Fruit fly (Drosophila melanogaster) whole organism, adult: ENCODE results near the gene PpD6.
A peak's percentile ranks its signal among the peaks of the same experiment; 100 is the strongest.

Source experiments
- CG12768 ChIP-seq: fragments of 200-800 bp; sonication (Bioruptor generic); optimal IDR thresholded peaks from 2 replicates; lab custom pipeline; 2017; ENCODE audit warnings: missing biosample characterization, missing genetic modification characterization, mild to moderate bottlenecking, moderate library complexity, missing genetic modification reagents
- CG14711 ChIP-seq: fragments of 200-800 bp; sonication (Bioruptor generic); optimal IDR thresholded peaks from 2 replicates; lab custom pipeline; 2018; ENCODE audit warnings: missing biosample characterization, mild to moderate bottlenecking, missing genetic modification characterization, moderate library complexity
- CG1620 ChIP-seq: fragments of 200-800 bp; sonication (Bioruptor generic); optimal IDR thresholded peaks from 2 replicates; lab custom pipeline; 2016; ENCODE audit warnings: missing biosample characterization, missing genetic modification characterization
- CG33017 ChIP-seq: fragments of 200-800 bp; sonication (Bioruptor generic); optimal IDR thresholded peaks from 2 replicates; lab custom pipeline; 2018; ENCODE audit warnings: missing biosample characterization, mild to moderate bottlenecking, missing genetic modification characterization, moderate library complexity
- CG7101 ChIP-seq: fragments of 200-800 bp; sonication (Bioruptor generic); optimal IDR thresholded peaks from 2 replicates; lab custom pipeline; 2018; ENCODE audit warnings: missing biosample characterization, mild to moderate bottlenecking, missing genetic modification characterization, moderate library complexity
- Clk ChIP-seq: fragments of 200-800 bp; sonication (Bioruptor generic); optimal IDR thresholded peaks from 2 replicates; lab custom pipeline; 2017; ENCODE audit warnings: missing biosample characterization, missing genetic modification characterization
- Crg-1 ChIP-seq: fragments of 200-800 bp; sonication (Bioruptor generic); optimal IDR thresholded peaks from 2 replicates; lab custom pipeline; 2016; ENCODE audit warnings: missing biosample characterization, missing genetic modification characterization
- bab1 ChIP-seq: fragments of 200-800 bp; sonication (Bioruptor generic); optimal IDR thresholded peaks from 3 replicates; lab custom pipeline; 2019; ENCODE audit warnings: missing biosample characterization, mild to moderate bottlenecking, missing genetic modification characterization, moderate library complexity
- cic ChIP-seq: fragments of 200-800 bp; sonication (Bioruptor generic); optimal IDR thresholded peaks from 2 replicates; lab custom pipeline; 2017; ENCODE audit warnings: missing biosample characterization, mild to moderate bottlenecking, missing genetic modification characterization, moderate library complexity
- kay ChIP-seq: fragments of 200-800 bp; sonication (Bioruptor generic); peaks from one replicate; lab custom pipeline; 2016; ENCODE audit warnings: missing biosample characterization, missing genetic modification characterization, borderline replicate concordance
- ovo ChIP-seq: fragments of 200-800 bp; sonication (Bioruptor generic); optimal IDR thresholded peaks from 2 replicates; lab custom pipeline; 2016; ENCODE audit warnings: missing biosample characterization, missing genetic modification characterization
- tj ChIP-seq: fragments of 200-800 bp; sonication (Bioruptor generic); optimal IDR thresholded peaks from 3 replicates; lab custom pipeline; 2017; ENCODE audit warnings: missing biosample characterization, mild to moderate bottlenecking, missing genetic modification characterization, moderate library complexity

DNA sequence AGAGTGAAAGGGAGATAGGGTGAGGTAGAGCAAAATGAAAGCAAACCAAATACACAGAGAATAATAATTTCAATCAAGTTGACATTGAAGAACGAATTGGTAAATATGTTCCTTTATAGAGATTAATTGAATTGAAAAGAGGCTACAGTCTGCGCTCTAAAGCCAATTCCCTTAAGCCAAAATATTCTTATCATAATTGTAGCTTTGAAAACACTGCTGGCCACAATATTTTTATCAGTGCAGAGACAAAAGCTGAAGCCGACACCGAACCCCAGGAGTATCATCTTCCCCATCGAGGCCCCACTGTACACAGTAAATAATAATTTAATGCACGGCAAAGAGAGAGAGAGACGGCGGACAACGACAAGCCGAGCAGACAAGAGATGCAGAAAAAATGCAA, 3.6 kb upstream of the PpD6 start:
- TF ChIP-seq CG33017 (tag; lab: Kevin White, UChicago) (no peak), CG1620 (GFP tag; lab: Kevin White, UChicago) (no peak), kay (GFP tag; lab: Kevin White, UChicago) (no peak), ovo (GFP tag; lab: Kevin White, UChicago) (no peak), cic (GFP tag; lab: Kevin White, UChicago) (no peak), CG7101 (no peak), Crg-1 (no peak), Clk (GFP tag; lab: Kevin White, UChicago) (no peak), CG14711 (peak; percentile 10), tj (GFP tag; lab: Kevin White, UChicago) (no peak), bab1 (peak; percentile 53), CG12768 (GFP tag; lab: Kevin White, UChicago) (peak; percentile 2)
